1 fruit fly cellular context compared by ENCODE assay signal in genomic region chr2L:8860767-8861166, dm6.
TF ChIP-seq lines count a peak whose summit lies in the region.

No protein-coding gene starts in this region.

TF ChIP-seq in whole organism, embryonic, 481 proteins besides CTCF, POLR2A, EP300 and RAD21 (continued from another document and continues in another):
- TF ChIP-seq CG18262 (tag; optimal IDR thresholded peaks at IDR 0.05; lab: Kevin White, UChicago) (peak; percentile 85), CG18619 (GFP tag; optimal IDR thresholded peaks at IDR 0.05; lab: Kevin White, UChicago) (peak; percentile 30), vfl (GFP tag; optimal IDR thresholded peaks at IDR 0.05; lab: Kevin White, UChicago) (no peak), Gsc (GFP tag; IDR thresholded peaks at IDR 0.05; lab: Robert Waterston, UW) (peak; percentile 63), Sox102F (GFP tag; optimal IDR thresholded peaks at IDR 0.05; lab: Kevin White, UChicago) (peak; percentile 73), Opbp (GFP tag; IDR thresholded peaks at IDR 0.05; lab: Robert Waterston, UW; ENCODE audit: partially characterized antibody) (no peak), cas (GFP tag; IDR thresholded peaks at IDR 0.05; lab: Robert Waterston, UW) (no peak), pan (optimal IDR thresholded peaks at IDR 0.05; lab: Kevin White, UChicago) (no peak), pan (GFP tag; optimal IDR thresholded peaks at IDR 0.05 in 1 of 2, IDR thresholded peaks at IDR 0.05 in 1 of 2) (peak in 1 of 2 experiments; percentile 78), CG17829 (tag; optimal IDR thresholded peaks at IDR 0.05; lab: Kevin White, UChicago) (peak; percentile 75), cg (GFP tag; optimal IDR thresholded peaks at IDR 0.05; lab: Kevin White, UChicago) (no peak), tio (GFP tag; optimal IDR thresholded peaks at IDR 0.05; lab: Kevin White, UChicago) (peak; percentile 26), MBD-R2 (GFP tag; IDR thresholded peaks at IDR 0.05; lab: Robert Waterston, UW) (peak; percentile 35; the same call in 1 of the 2 replicates), CG14860 (GFP tag; IDR thresholded peaks at IDR 0.05; lab: Robert Waterston, UW; ENCODE audit: partially characterized antibody) (no peak), Ssrp (tag; optimal IDR thresholded peaks at IDR 0.05; lab: Kevin White, UChicago) (peak; percentile 73), Ravus (GFP tag; IDR thresholded peaks at IDR 0.05; lab: Robert Waterston, UW) (no peak; the same call in 1 of the 2 replicates), CG32532 (GFP tag; IDR thresholded peaks at IDR 0.05; lab: Robert Waterston, UW) (peak; percentile 60; the same call in 1 of the 2 replicates), sr (GFP tag; IDR thresholded peaks at IDR 0.05; lab: Robert Waterston, UW) (0 out of 3 replicates have a peak, but pooled peaks have one; percentile 13), CG12299 (tag; optimal IDR thresholded peaks at IDR 0.05; lab: Kevin White, UChicago) (peak; percentile 29), otp (GFP tag; IDR thresholded peaks at IDR 0.05; lab: Robert Waterston, UW) (0 out of 3 replicates have a peak, but pooled peaks have one; percentile 52), CG15696 (tag; optimal IDR thresholded peaks at IDR 0.05; lab: Kevin White, UChicago) (peak; percentile 56), gt (GFP tag; IDR thresholded peaks at IDR 0.05; lab: Robert Waterston, UW) (peak; percentile 54), CG11723 (GFP tag; optimal IDR thresholded peaks at IDR 0.05; lab: Kevin White, UChicago) (peak; percentile 10), ttk (GFP tag; IDR thresholded peaks at IDR 0.05; lab: Robert Waterston, UW) (peak; percentile 74), br (optimal IDR thresholded peaks at IDR 0.05; lab: Kevin White, UChicago) (no peak), Dip2 (GFP tag; IDR thresholded peaks at IDR 0.05; lab: Robert Waterston, UW) (no peak), CG1792 (GFP tag; optimal IDR thresholded peaks at IDR 0.05; lab: Kevin White, UChicago) (peak; percentile 19), CoRest (tag; optimal IDR thresholded peaks at IDR 0.05; lab: Kevin White, UChicago) (peak; percentile 61), CG8281 (tag; optimal IDR thresholded peaks at IDR 0.05; lab: Kevin White, UChicago) (peak; percentile 34), CG15269 (tag; optimal IDR thresholded peaks at IDR 0.05; lab: Kevin White, UChicago) (no peak), dysf (GFP tag; IDR thresholded peaks at IDR 0.05; lab: Robert Waterston, UW) (peak; percentile 84), sens (GFP tag; lab: Kevin White, UChicago) (peak; percentile 90), Mrtf (GFP tag; IDR thresholded peaks at IDR 0.05; lab: Robert Waterston, UW) (peak; percentile 65; the same call in 2 of the 3 replicates), pros (GFP tag; optimal IDR thresholded peaks at IDR 0.05; lab: Kevin White, UChicago) (no peak), Hmx (GFP tag; optimal IDR thresholded peaks at IDR 0.05; lab: Kevin White, UChicago) (no peak), CG30403 (GFP tag; optimal IDR thresholded peaks at IDR 0.05; lab: Kevin White, UChicago) (peak; percentile 63), ranshi (GFP tag; IDR thresholded peaks at IDR 0.05; lab: Robert Waterston, UW) (peak; percentile 57), Stat92E (GFP tag; optimal IDR thresholded peaks at IDR 0.05; lab: Kevin White, UChicago) (peak in 1 of 3 experiments; percentile 40), insv (GFP tag; optimal IDR thresholded peaks at IDR 0.05; lab: Kevin White, UChicago) (no peak), Xrp1 (GFP tag; IDR thresholded peaks at IDR 0.05; lab: Robert Waterston, UW) (peak; percentile 89), CG2116 (GFP tag; optimal IDR thresholded peaks at IDR 0.05; lab: Kevin White, UChicago) (no peak), ssp (GFP tag; IDR thresholded peaks at IDR 0.05; lab: Robert Waterston, UW) (peak; percentile 63), Oli (tag; optimal IDR thresholded peaks at IDR 0.05; lab: Kevin White, UChicago) (peak; percentile 54), hbn (GFP tag; IDR thresholded peaks at IDR 0.05; lab: Robert Waterston, UW; ENCODE audit: partially characterized antibody) (no peak), odd (GFP tag; optimal IDR thresholded peaks at IDR 0.05; lab: Kevin White, UChicago) (peak; percentile 49), Ets65A (GFP tag; lab: Kevin White, UChicago) (peak; percentile 93), CG33213 (GFP tag; optimal IDR thresholded peaks at IDR 0.05; lab: Kevin White, UChicago) (peak; percentile 43), CG9437 (GFP tag; optimal IDR thresholded peaks at IDR 0.05; lab: Kevin White, UChicago) (peak; percentile 20), CG34422 (GFP tag; IDR thresholded peaks at IDR 0.05; lab: Robert Waterston, UW) (peak; percentile 67; the same call in 2 of the 3 replicates), lov (optimal IDR thresholded peaks at IDR 0.05; lab: Kevin White, UChicago) (no peak), lov (GFP tag; IDR thresholded peaks at IDR 0.05; lab: Robert Waterston, UW) (peak; percentile 82; the same call in 2 of the 3 replicates), CG31388 (GFP tag; optimal IDR thresholded peaks at IDR 0.05; lab: Kevin White, UChicago) (peak; percentile 39), CG3163 (GFP tag; optimal IDR thresholded peaks at IDR 0.05; lab: Kevin White, UChicago) (no peak), CG17912 (GFP tag; optimal IDR thresholded peaks at IDR 0.05; lab: Kevin White, UChicago) (no peak), Mad (GFP tag; optimal IDR thresholded peaks at IDR 0.05; lab: Kevin White, UChicago) (no peak), vnd (GFP tag; IDR thresholded peaks at IDR 0.05; lab: Robert Waterston, UW; ENCODE audit: partially characterized antibody) (no peak), CG5245 (GFP tag; optimal IDR thresholded peaks at IDR 0.05; lab: Kevin White, UChicago) (peak; percentile 78), HLHmδ (GFP tag; optimal IDR thresholded peaks at IDR 0.05; lab: Kevin White, UChicago) (peak; percentile 26), CG13296 (GFP tag; optimal IDR thresholded peaks at IDR 0.05; lab: Kevin White, UChicago) (peak; percentile 23), CG4617 (GFP tag; optimal IDR thresholded peaks at IDR 0.05; lab: Kevin White, UChicago; ENCODE audit: borderline replicate concordance) (no peak), E2f1 (GFP tag; IDR thresholded peaks at IDR 0.05; lab: Robert Waterston, UW) (peak; percentile 61; the same call in 1 of the 2 replicates), crc (GFP tag; optimal IDR thresholded peaks at IDR 0.05; lab: Kevin White, UChicago) (no peak), phol (tag; optimal IDR thresholded peaks at IDR 0.05; lab: Kevin White, UChicago) (peak; percentile 84), her (GFP tag; optimal IDR thresholded peaks at IDR 0.05; lab: Kevin White, UChicago) (no peak), CG11085 (GFP tag; IDR thresholded peaks at IDR 0.05; lab: Robert Waterston, UW) (peak; percentile 58; the same call in 1 of the 2 replicates), en (GFP tag; optimal IDR thresholded peaks at IDR 0.05; lab: Kevin White, UChicago) (peak; percentile 38), CHES-1-like (GFP tag; optimal IDR thresholded peaks at IDR 0.05; lab: Kevin White, UChicago) (no peak), CG9817 (tag; optimal IDR thresholded peaks at IDR 0.05; lab: Kevin White, UChicago) (peak; percentile 22), CG12071 (GFP tag; optimal IDR thresholded peaks at IDR 0.05; lab: Kevin White, UChicago) (peak; percentile 36), jing (GFP tag; optimal IDR thresholded peaks at IDR 0.05; lab: Kevin White, UChicago) (peak; percentile 28), CG1603 (tag; optimal IDR thresholded peaks at IDR 0.05; lab: Kevin White, UChicago) (peak; percentile 62), eyg (GFP tag; optimal IDR thresholded peaks at IDR 0.05; lab: Kevin White, UChicago) (no peak), tup (GFP tag; optimal IDR thresholded peaks at IDR 0.05; lab: Kevin White, UChicago) (peak; percentile 15), CG12155 (GFP tag; optimal IDR thresholded peaks at IDR 0.05; lab: Kevin White, UChicago) (peak; percentile 47), crol (GFP tag; IDR thresholded peaks at IDR 0.05; lab: Robert Waterston, UW) (peak; percentile 73), nom (GFP tag; optimal IDR thresholded peaks at IDR 0.05; lab: Kevin White, UChicago) (no peak), CG2120 (GFP tag; optimal IDR thresholded peaks at IDR 0.05; lab: Kevin White, UChicago) (peak; percentile 13), CG4424 (GFP tag; optimal IDR thresholded peaks at IDR 0.05; lab: Kevin White, UChicago) (peak; percentile 88), CG7839 (tag; optimal IDR thresholded peaks at IDR 0.05; lab: Kevin White, UChicago) (peak; percentile 71), Tbp (GFP tag; optimal IDR thresholded peaks at IDR 0.05; lab: Kevin White, UChicago) (no peak), Oaz (GFP tag; IDR thresholded peaks at IDR 0.05; lab: Robert Waterston, UW) (peak; percentile 38; the same call in 1 of the 2 replicates), CG15514 (GFP tag; optimal IDR thresholded peaks at IDR 0.05; lab: Kevin White, UChicago) (peak; percentile 32), inv (GFP tag; IDR thresholded peaks at IDR 0.05; lab: Robert Waterston, UW; ENCODE audit: partially characterized antibody) (no peak), CG14050 (GFP tag; IDR thresholded peaks at IDR 0.05; lab: Robert Waterston, UW) (0 out of 3 replicates have a peak, but pooled peaks have one; percentile 25), Blimp-1 (GFP tag; optimal IDR thresholded peaks at IDR 0.05; lab: Kevin White, UChicago) (peak; percentile 81), CG1233 (GFP tag; optimal IDR thresholded peaks at IDR 0.05; lab: Kevin White, UChicago) (peak; percentile 52), hth (optimal IDR thresholded peaks at IDR 0.05; lab: Kevin White, UChicago) (no peak), CG2202 (tag; optimal IDR thresholded peaks at IDR 0.05; lab: Kevin White, UChicago) (peak; percentile 55), CG18599 (GFP tag; optimal IDR thresholded peaks at IDR 0.05; lab: Kevin White, UChicago) (peak; percentile 77), repo (GFP tag; optimal IDR thresholded peaks at IDR 0.05; lab: Kevin White, UChicago) (peak; percentile 27), CG12942 (GFP tag; optimal IDR thresholded peaks at IDR 0.05; lab: Kevin White, UChicago) (peak; percentile 27), Rfx (GFP tag; IDR thresholded peaks at IDR 0.05; lab: Robert Waterston, UW) (peak; percentile 57; the same call in 1 of the 2 replicates), klu (GFP tag; IDR thresholded peaks at IDR 0.05; lab: Robert Waterston, UW) (0 out of 2 replicates have a peak, but pooled peaks have one; percentile 22), CG12769 (tag; optimal IDR thresholded peaks at IDR 0.05; lab: Kevin White, UChicago) (no peak), ato (GFP tag; IDR thresholded peaks at IDR 0.05; lab: Robert Waterston, UW; ENCODE audit: partially characterized antibody) (no peak), Hr3 (GFP tag; optimal IDR thresholded peaks at IDR 0.05; lab: Kevin White, UChicago) (peak; percentile 29), Atf3 (GFP tag; optimal IDR thresholded peaks at IDR 0.05; lab: Kevin White, UChicago) (no peak), gcm (GFP tag; optimal IDR thresholded peaks at IDR 0.05; lab: Kevin White, UChicago) (peak; percentile 69), Elba2 (GFP tag; optimal IDR thresholded peaks at IDR 0.05; lab: Kevin White, UChicago) (no peak), run (tag; optimal IDR thresholded peaks at IDR 0.05; lab: Kevin White, UChicago) (peak; percentile 28), H2.0 (GFP tag; IDR thresholded peaks at IDR 0.05; lab: Robert Waterston, UW) (peak; percentile 48), Abd-B (GFP tag; optimal IDR thresholded peaks at IDR 0.05; lab: Kevin White, UChicago) (peak; percentile 56), onecut (GFP tag; IDR thresholded peaks at IDR 0.05; lab: Robert Waterston, UW) (peak; percentile 63), CG32767 (GFP tag; IDR thresholded peaks at IDR 0.05; lab: Robert Waterston, UW) (peak; percentile 29; the same call in 1 of the 2 replicates), sna (GFP tag; IDR thresholded peaks at IDR 0.05; lab: Robert Waterston, UW; ENCODE audit: partially characterized antibody) (no peak), mirr (GFP tag; optimal IDR thresholded peaks at IDR 0.05; lab: Kevin White, UChicago) (no peak), CG1602 (GFP tag; optimal IDR thresholded peaks at IDR 0.05; lab: Kevin White, UChicago) (peak; percentile 44), nerfin-1 (tag; optimal IDR thresholded peaks at IDR 0.05; lab: Kevin White, UChicago) (peak; percentile 70), CG10654 (GFP tag; optimal IDR thresholded peaks at IDR 0.05; lab: Kevin White, UChicago) (peak; percentile 51), tx (GFP tag; optimal IDR thresholded peaks at IDR 0.05; lab: Kevin White, UChicago) (no peak), Scr (GFP tag; IDR thresholded peaks at IDR 0.05; lab: Robert Waterston, UW; ENCODE audit: partially characterized antibody) (no peak), CG10366 (GFP tag; IDR thresholded peaks at IDR 0.05; lab: Robert Waterston, UW) (peak; percentile 63), CG2875 (GFP tag; optimal IDR thresholded peaks at IDR 0.05; lab: Kevin White, UChicago) (peak; percentile 44), CG10431 (GFP tag; optimal IDR thresholded peaks at IDR 0.05; lab: Kevin White, UChicago) (no peak), chif (GFP tag; optimal IDR thresholded peaks at IDR 0.05; lab: Kevin White, UChicago) (peak; percentile 33 to 47), CG10979 (tag; optimal IDR thresholded peaks at IDR 0.05; lab: Kevin White, UChicago) (peak; percentile 89), CG3407 (GFP tag; optimal IDR thresholded peaks at IDR 0.05; lab: Kevin White, UChicago) (peak; percentile 43), CG11695 (GFP tag; IDR thresholded peaks at IDR 0.05; lab: Robert Waterston, UW) (0 out of 3 replicates have a peak, but pooled peaks have one; percentile 48), sim (GFP tag; IDR thresholded peaks at IDR 0.05; lab: Robert Waterston, UW) (no peak), Xbp1 (GFP tag; optimal IDR thresholded peaks at IDR 0.05; lab: Kevin White, UChicago) (peak; percentile 70), ATbp (GFP tag; optimal IDR thresholded peaks at IDR 0.05; lab: Kevin White, UChicago) (peak; percentile 72), fru (optimal IDR thresholded peaks at IDR 0.05; lab: Kevin White, UChicago) (no peak), CG6272 (GFP tag; IDR thresholded peaks at IDR 0.05; lab: Robert Waterston, UW) (peak; percentile 68), NK7.1 (GFP tag; optimal IDR thresholded peaks at IDR 0.05; lab: Kevin White, UChicago) (no peak), al (GFP tag; IDR thresholded peaks at IDR 0.05; lab: Robert Waterston, UW) (no peak; the same call in 1 of the 2 replicates), aop (GFP tag; IDR thresholded peaks at IDR 0.05; lab: Robert Waterston, UW) (0 out of 2 replicates have a peak, but pooled peaks have one; percentile 48), gfzf (GFP tag; optimal IDR thresholded peaks at IDR 0.05; lab: Kevin White, UChicago) (no peak), h (optimal IDR thresholded peaks at IDR 0.05; lab: Kevin White, UChicago) (no peak), Doc3 (GFP tag; IDR thresholded peaks at IDR 0.05; lab: Robert Waterston, UW; ENCODE audit: partially characterized antibody) (no peak)
